Worm (Caenorhabditis elegans): ENCODE results near the gene sri-37.
"Not testable (repeated sequence)": the region's sequence is repeated elsewhere in the genome, so short reads cannot be mapped to it uniquely, and the experiment has no call there.

Gene sri-37

DNA sequence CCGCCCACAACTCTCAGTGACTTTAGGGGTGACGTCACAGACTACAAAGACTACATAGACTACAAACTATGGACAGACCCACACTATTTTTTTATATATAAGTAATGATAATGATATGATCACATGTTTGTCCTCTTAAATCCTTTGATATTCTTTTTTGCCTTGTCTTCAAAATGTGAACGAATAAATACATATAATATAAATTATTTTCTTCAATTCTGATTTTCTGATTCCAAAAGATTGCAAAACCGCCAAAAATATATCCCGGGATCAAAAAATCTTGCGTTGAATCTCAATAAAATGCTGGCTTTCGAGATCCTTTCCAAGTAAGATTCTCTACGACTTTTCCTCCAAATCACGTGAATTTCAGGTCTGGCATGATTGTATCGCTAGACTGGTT is 29.2 kb upstream of the sri-37 start, which contains the start of gene F33H12.1:
Gene F33H12.1, plus strand, starts transcription at position 301 of the 400 bp plus-strand sequence.
- TF ChIP-seq swsn-7 (tag; optimal IDR thresholded peaks at IDR 0.05); isw-1 (GFP tag; IDR thresholded peaks at IDR 0.05); pqm-1 (tag; optimal IDR thresholded peaks at IDR 0.05): not testable (repeated sequence)

DNA sequence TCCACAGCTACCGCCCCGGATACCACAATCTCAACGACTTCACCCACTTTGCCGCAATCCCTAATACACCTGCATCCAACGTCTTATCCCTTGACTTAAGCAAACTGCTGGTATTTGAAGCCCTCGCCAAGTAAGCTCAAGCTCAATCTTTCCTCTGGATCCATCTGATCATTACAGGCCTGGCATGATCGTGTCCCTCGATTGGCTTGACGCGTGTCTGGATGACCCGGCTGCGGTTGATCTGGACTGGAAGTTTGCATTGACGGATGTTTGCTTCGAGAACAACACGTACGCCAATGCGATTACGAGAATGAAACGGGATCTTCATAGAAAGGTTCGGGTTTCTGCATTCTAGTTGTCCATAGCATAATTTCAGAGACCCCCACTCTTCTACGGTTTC is 28.4 kb upstream of the sri-37 start:
- TF ChIP-seq jun-1 (tag; optimal IDR thresholded peaks at IDR 0.05) (no peak), egl-13 (tag; optimal IDR thresholded peaks at IDR 0.05) (no peak), pqm-1 (tag; optimal IDR thresholded peaks at IDR 0.05) (no peak), alr-1 (tag; optimal IDR thresholded peaks at IDR 0.05; ENCODE audit: borderline replicate concordance) (no peak), fkh-4 (tag; optimal IDR thresholded peaks at IDR 0.05; ENCODE audit: borderline replicate concordance) (no peak), ceh-88 (GFP tag; IDR thresholded peaks at IDR 0.05) (no peak), nhr-84 (tag; optimal IDR thresholded peaks at IDR 0.05) (no peak), aly-2 (tag; optimal IDR thresholded peaks at IDR 0.05) (no peak), nhr-90 (tag; optimal IDR thresholded peaks at IDR 0.05; ENCODE audit: poor library complexity) (no peak), efl-1 (optimal IDR thresholded peaks at IDR 0.05) (no peak), efl-1 (GFP tag; optimal IDR thresholded peaks at IDR 0.05 in 1 of 2) (no peak), vab-15 (tag; optimal IDR thresholded peaks at IDR 0.05) (no peak)

DNA sequence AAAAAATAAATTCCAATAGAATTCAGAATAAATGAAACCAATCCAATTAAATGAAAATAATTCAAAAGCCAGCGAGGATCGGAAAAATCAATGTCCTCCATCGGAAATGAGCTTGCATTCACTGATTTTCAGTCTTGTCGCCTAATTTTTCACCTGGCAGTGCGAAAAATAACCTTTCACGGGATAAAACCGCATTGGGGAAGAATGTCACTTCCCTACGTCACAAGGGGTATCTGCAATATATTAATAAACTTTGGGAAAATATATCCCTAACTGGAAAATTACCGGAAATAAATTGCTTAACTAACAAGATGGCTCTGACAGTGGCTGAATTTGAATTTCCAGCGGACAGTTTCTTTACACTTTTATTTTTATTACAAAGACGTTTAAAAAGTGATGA is 24.1 kb upstream of the sri-37 start, which contains the start of gene sri-77:
Gene sri-77, minus strand, starts transcription at position 101 of the 400 bp plus-strand sequence.
- TF ChIP-seq sup-37 (GFP tag; optimal IDR thresholded peaks at IDR 0.05) (no peak), efl-1 (optimal IDR thresholded peaks at IDR 0.05) (no peak), efl-1 (GFP tag; optimal IDR thresholded peaks at IDR 0.05 in 1 of 2) (peak in 1 of 2 experiments; percentile 8), lin-14 (GFP tag; optimal IDR thresholded peaks at IDR 0.05) (no peak)

DNA sequence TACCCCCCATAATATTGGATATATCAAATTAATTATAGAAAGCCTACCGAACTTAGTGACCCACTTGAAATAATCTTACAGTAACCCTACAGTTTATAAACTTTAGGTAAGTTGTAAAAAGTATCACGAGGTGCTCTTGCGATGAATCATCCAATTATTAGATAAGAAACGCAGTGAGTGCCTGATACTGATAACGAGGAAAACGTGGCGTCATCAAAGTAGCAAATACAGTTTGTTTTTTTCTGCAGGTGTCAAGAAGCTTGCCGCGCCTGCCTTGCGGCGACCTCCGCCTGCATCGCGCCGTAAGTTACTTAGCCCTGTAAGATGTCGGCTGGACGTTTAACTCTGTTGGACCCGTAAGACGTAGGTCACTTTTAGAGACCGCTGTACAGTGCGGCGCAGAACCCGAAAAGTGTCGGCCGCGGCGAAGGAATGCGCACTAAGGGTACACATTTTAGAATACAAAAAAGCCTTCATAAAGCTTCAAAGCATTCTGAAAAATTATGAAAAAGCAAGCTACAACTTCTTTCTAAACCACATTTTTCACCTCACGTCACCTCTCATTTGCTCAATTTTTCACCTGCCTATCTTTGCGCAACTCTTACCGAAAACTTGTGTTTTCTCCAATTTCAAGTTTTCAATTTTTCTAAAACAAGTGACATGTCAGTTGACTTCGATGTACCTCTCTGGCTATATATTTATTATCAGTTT is 19.0 kb upstream of the sri-37 start, which contains the start of gene sri-38:
Gene sri-38, plus strand, starts transcription at position 661 of the 711 bp plus-strand sequence.
- TF ChIP-seq elt-2 (tag; optimal IDR thresholded peaks at IDR 0.05) (peak; percentile 98), ceh-63 (GFP tag; optimal IDR thresholded peaks at IDR 0.05) (no peak), efl-3 (GFP tag; optimal IDR thresholded peaks at IDR 0.05) (no peak), fkh-8 (tag; optimal IDR thresholded peaks at IDR 0.05) (no peak), jun-1 (tag; optimal IDR thresholded peaks at IDR 0.05) (peak; percentile 53)

DNA sequence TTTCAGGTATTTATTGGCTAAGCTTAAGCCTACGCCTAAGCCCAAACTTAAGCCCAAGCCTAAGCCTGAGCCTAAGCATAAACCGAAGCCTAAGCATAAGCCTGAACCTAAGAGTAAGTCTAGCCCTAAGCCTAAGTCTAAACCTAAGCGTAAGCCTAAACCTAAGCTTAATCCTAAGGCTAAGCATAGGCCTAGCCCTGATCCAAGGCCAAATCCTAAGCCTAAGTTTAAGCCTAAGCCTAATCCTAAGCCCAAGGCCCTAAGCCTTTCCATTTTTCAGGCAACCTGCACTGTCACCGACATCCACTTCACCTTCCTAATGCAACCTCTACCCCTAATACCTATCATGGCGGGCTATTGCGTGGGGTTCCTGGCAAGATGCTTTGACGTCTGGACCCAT is 18.4 kb upstream of the sri-37 start:
- no peak for TF ChIP-seq sup-37 (GFP tag; optimal IDR thresholded peaks at IDR 0.05)
- no peak for TF ChIP-seq nhr-90 (tag; optimal IDR thresholded peaks at IDR 0.05; ENCODE audit: poor library complexity)
- no peak for TF ChIP-seq snu-23 (GFP tag; optimal IDR thresholded peaks at IDR 0.05)
- no peak for TF ChIP-seq mef-2 (tag; optimal IDR thresholded peaks at IDR 0.05)
- no peak for TF ChIP-seq hlh-17 (GFP tag; optimal IDR thresholded peaks at IDR 0.05; ENCODE audit: borderline replicate concordance)
- TF ChIP-seq egl-27 (tag; optimal IDR thresholded peaks at IDR 0.05), result no peak
- TF ChIP-seq unc-86 (tag; optimal IDR thresholded peaks at IDR 0.05), result no peak
- TF ChIP-seq nhr-47 (tag; optimal IDR thresholded peaks at IDR 0.05), result no peak
- no peak for TF ChIP-seq lsy-2 (tag; optimal IDR thresholded peaks at IDR 0.05)
- no peak for TF ChIP-seq sptf-1 (tag; optimal IDR thresholded peaks at IDR 0.05)
- TF ChIP-seq fkh-8 (tag; optimal IDR thresholded peaks at IDR 0.05), result no peak
- no peak for TF ChIP-seq fkh-4 (tag; optimal IDR thresholded peaks at IDR 0.05; ENCODE audit: borderline replicate concordance)
- no peak for TF ChIP-seq ztf-11 (tag; optimal IDR thresholded peaks at IDR 0.05)
- TF ChIP-seq pqm-1 (tag; optimal IDR thresholded peaks at IDR 0.05), result no peak
- TF ChIP-seq swsn-7 (tag; optimal IDR thresholded peaks at IDR 0.05), result no peak
- no peak for TF ChIP-seq vab-15 (tag; optimal IDR thresholded peaks at IDR 0.05)
- TF ChIP-seq alr-1 (tag; optimal IDR thresholded peaks at IDR 0.05; ENCODE audit: borderline replicate concordance), result no peak
- no peak for TF ChIP-seq irx-1 (tag; optimal IDR thresholded peaks at IDR 0.05)
- no peak for TF ChIP-seq efl-3 (GFP tag; optimal IDR thresholded peaks at IDR 0.05)
